Fruit fly (Drosophila melanogaster) whole organism, adult: Measurements from ENCODE around the gene CG14190.

Experiments
- CG1620 ChIP-seq: fragments of 200-800 bp; sonication (Bioruptor generic); optimal IDR thresholded peaks from 2 replicates; lab custom pipeline; 2016; ENCODE audit warnings: missing biosample characterization, missing genetic modification characterization
- CG33017 ChIP-seq: fragments of 200-800 bp; sonication (Bioruptor generic); optimal IDR thresholded peaks from 2 replicates; lab custom pipeline; 2018; ENCODE audit warnings: missing biosample characterization, mild to moderate bottlenecking, missing genetic modification characterization, moderate library complexity
- CG7045 ChIP-seq: fragments of 200-800 bp; sonication (Bioruptor generic); optimal IDR thresholded peaks from 2 replicates; lab custom pipeline; 2017; ENCODE audit warnings: missing biosample characterization, mild to moderate bottlenecking, missing genetic modification characterization
- Clk ChIP-seq: fragments of 200-800 bp; sonication (Bioruptor generic); optimal IDR thresholded peaks from 2 replicates; lab custom pipeline; 2017; ENCODE audit warnings: missing biosample characterization, missing genetic modification characterization
- Hr96 ChIP-seq: fragments of 200-800 bp; sonication (Bioruptor generic); optimal IDR thresholded peaks from 2 replicates; lab custom pipeline; 2016; ENCODE audit warnings: missing biosample characterization, missing genetic modification characterization
- tj ChIP-seq: fragments of 200-800 bp; sonication (Bioruptor generic); optimal IDR thresholded peaks from 3 replicates; lab custom pipeline; 2017; ENCODE audit warnings: missing biosample characterization, mild to moderate bottlenecking, missing genetic modification characterization, moderate library complexity

dm6 chrX:19056611-19057010 lies at the start of gene CG14190:
- TF ChIP-seq CG7045 (no peak), Clk (GFP tag; lab: Kevin White, UChicago) (no peak), Hr96 (GFP tag; lab: Kevin White, UChicago) (no peak), tj (GFP tag; lab: Kevin White, UChicago) (no peak), CG33017 (tag; lab: Kevin White, UChicago) (no peak), CG1620 (no peak)
